Fruit fly (Drosophila melanogaster) whole organism, adult: ENCODE results near the gene CG10469.

Source experiments
- CG11617 ChIP-seq: fragments of 200-800 bp; sonication (Bioruptor generic); optimal IDR thresholded peaks from 2 replicates; lab custom pipeline; 2017; ENCODE audit warnings: mild to moderate bottlenecking, missing biosample characterization, missing genetic modification reagents, missing genetic modification characterization
- CG12768 ChIP-seq: fragments of 200-800 bp; sonication (Bioruptor generic); optimal IDR thresholded peaks from 2 replicates; lab custom pipeline; 2017; ENCODE audit warnings: missing biosample characterization, missing genetic modification characterization, mild to moderate bottlenecking, moderate library complexity, missing genetic modification reagents
- CG14711 ChIP-seq: fragments of 200-800 bp; sonication (Bioruptor generic); optimal IDR thresholded peaks from 2 replicates; lab custom pipeline; 2018; ENCODE audit warnings: missing biosample characterization, mild to moderate bottlenecking, missing genetic modification characterization, moderate library complexity
- CG1620 ChIP-seq: fragments of 200-800 bp; sonication (Bioruptor generic); optimal IDR thresholded peaks from 2 replicates; lab custom pipeline; 2016; ENCODE audit warnings: missing biosample characterization, missing genetic modification characterization
- CG33017 ChIP-seq: fragments of 200-800 bp; sonication (Bioruptor generic); optimal IDR thresholded peaks from 2 replicates; lab custom pipeline; 2018; ENCODE audit warnings: missing biosample characterization, mild to moderate bottlenecking, missing genetic modification characterization, moderate library complexity
- CG5204 ChIP-seq: fragments of 200-800 bp; sonication (Bioruptor generic); optimal IDR thresholded peaks from 2 replicates; lab custom pipeline; 2016; ENCODE audit warnings: missing biosample characterization, missing genetic modification characterization
- CG7045 ChIP-seq: fragments of 200-800 bp; sonication (Bioruptor generic); optimal IDR thresholded peaks from 2 replicates; lab custom pipeline; 2017; ENCODE audit warnings: missing biosample characterization, mild to moderate bottlenecking, missing genetic modification characterization
- CG7101 ChIP-seq: fragments of 200-800 bp; sonication (Bioruptor generic); optimal IDR thresholded peaks from 2 replicates; lab custom pipeline; 2018; ENCODE audit warnings: missing biosample characterization, mild to moderate bottlenecking, missing genetic modification characterization, moderate library complexity
- Clk ChIP-seq: fragments of 200-800 bp; sonication (Bioruptor generic); optimal IDR thresholded peaks from 2 replicates; lab custom pipeline; 2017; ENCODE audit warnings: missing biosample characterization, missing genetic modification characterization
- Crg-1 ChIP-seq: fragments of 200-800 bp; sonication (Bioruptor generic); optimal IDR thresholded peaks from 2 replicates; lab custom pipeline; 2016; ENCODE audit warnings: missing biosample characterization, missing genetic modification characterization
- Hr96 ChIP-seq: fragments of 200-800 bp; sonication (Bioruptor generic); optimal IDR thresholded peaks from 2 replicates; lab custom pipeline; 2016; ENCODE audit warnings: missing biosample characterization, missing genetic modification characterization
- Mnt ChIP-seq: fragments of 200-800 bp; sonication (Bioruptor generic); optimal IDR thresholded peaks from 2 replicates; lab custom pipeline; 2016; ENCODE audit warnings: missing biosample characterization, mild to moderate bottlenecking, missing genetic modification characterization
- bab1 ChIP-seq: fragments of 200-800 bp; sonication (Bioruptor generic); optimal IDR thresholded peaks from 3 replicates; lab custom pipeline; 2019; ENCODE audit warnings: missing biosample characterization, mild to moderate bottlenecking, missing genetic modification characterization, moderate library complexity
- cic ChIP-seq: fragments of 200-800 bp; sonication (Bioruptor generic); optimal IDR thresholded peaks from 2 replicates; lab custom pipeline; 2017; ENCODE audit warnings: missing biosample characterization, mild to moderate bottlenecking, missing genetic modification characterization, moderate library complexity
- cnc ChIP-seq, 2 experiments: fragments of >200 bp; optimal IDR thresholded peaks; 2 replicates each; lab custom pipeline; 2017
- kay ChIP-seq: fragments of 200-800 bp; sonication (Bioruptor generic); peaks from one replicate; lab custom pipeline; 2016; ENCODE audit warnings: missing biosample characterization, missing genetic modification characterization, borderline replicate concordance
- ovo ChIP-seq: fragments of 200-800 bp; sonication (Bioruptor generic); optimal IDR thresholded peaks from 2 replicates; lab custom pipeline; 2016; ENCODE audit warnings: missing biosample characterization, missing genetic modification characterization
- pad ChIP-seq: fragments of 200-800 bp; sonication (Bioruptor generic); optimal IDR thresholded peaks from 3 replicates; lab custom pipeline; 2017; ENCODE audit warnings: missing biosample characterization, missing genetic modification characterization, mild to moderate bottlenecking, moderate library complexity, missing genetic modification reagents
- tj ChIP-seq: fragments of 200-800 bp; sonication (Bioruptor generic); optimal IDR thresholded peaks from 3 replicates; lab custom pipeline; 2017; ENCODE audit warnings: missing biosample characterization, mild to moderate bottlenecking, missing genetic modification characterization, moderate library complexity
- toe ChIP-seq: fragments of 200-800 bp; sonication (Bioruptor generic); optimal IDR thresholded peaks from 2 replicates; lab custom pipeline; 2016; ENCODE audit warnings: missing biosample characterization, missing genetic modification characterization

The CG10469 gene

DNA sequence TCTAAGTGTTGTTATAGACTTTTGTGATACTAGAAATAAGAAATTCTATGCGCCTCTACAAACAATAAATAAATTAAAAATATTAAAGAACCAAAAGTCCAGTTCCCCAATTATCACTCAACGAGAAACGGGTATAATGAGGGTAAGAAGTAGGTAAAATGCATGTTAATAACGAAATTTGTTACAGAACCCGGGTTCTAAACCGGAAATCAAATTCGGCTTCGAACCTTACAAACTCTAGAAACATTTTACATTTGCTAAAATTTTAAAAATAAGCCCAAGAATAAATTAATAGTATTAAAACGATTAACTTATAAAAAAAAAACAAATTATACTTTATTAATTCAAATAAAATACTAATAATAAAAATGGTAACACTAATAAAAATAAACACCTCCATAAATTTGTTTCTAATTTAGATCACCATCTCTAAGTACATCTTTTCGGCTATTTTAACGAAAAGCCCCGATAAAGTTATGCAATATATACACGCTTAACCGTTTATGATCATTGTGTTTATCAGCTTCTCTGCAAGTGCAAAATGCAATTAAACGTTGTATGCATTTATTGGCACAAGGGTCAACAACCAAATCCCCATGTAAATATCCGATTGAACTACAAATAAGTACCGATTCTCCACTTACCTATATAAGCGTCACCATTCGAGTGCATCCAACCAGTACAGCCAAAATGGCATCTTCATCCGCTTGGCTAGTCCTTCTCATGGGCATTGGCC is 21.5 kb downstream of the CG10469 start, which contains the start of gene CG6602:
Gene CG6602, plus strand, starts transcription at position 686 of the 736 bp plus-strand sequence.
- TF ChIP-seq CG33017: no peak
- peak; percentile 20 for TF ChIP-seq Mnt (GFP tag; lab: Kevin White, UChicago)
- TF ChIP-seq Hr96 (GFP tag; lab: Kevin White, UChicago): peak; percentile 33
- TF ChIP-seq CG12768 (GFP tag; lab: Kevin White, UChicago): no peak
- peak; percentile 26 for TF ChIP-seq CG14711 (tag; lab: Kevin White, UChicago)
- no peak for TF ChIP-seq cic (GFP tag; lab: Kevin White, UChicago)
- TF ChIP-seq Clk (GFP tag; lab: Kevin White, UChicago): no peak
- TF ChIP-seq pad (GFP tag; lab: Kevin White, UChicago): peak; percentile 30
- TF ChIP-seq CG7101 (tag; lab: Kevin White, UChicago): peak; percentile 34
- peak; percentile 17 for TF ChIP-seq kay
- TF ChIP-seq cnc (optimal IDR thresholded peaks at IDR 0.05; lab: Kevin White, UChicago): no peak
- TF ChIP-seq CG5204 (GFP tag; lab: Kevin White, UChicago): no peak
- peak; percentile 2 for TF ChIP-seq CG11617 (GFP tag; lab: Kevin White, UChicago)
- no peak for TF ChIP-seq ovo (GFP tag; lab: Kevin White, UChicago)
- TF ChIP-seq Crg-1 (GFP tag; lab: Kevin White, UChicago): no peak
- peak; percentile 67 for TF ChIP-seq CG7045 (GFP tag; lab: Kevin White, UChicago)
- peak; percentile 37 for TF ChIP-seq CG1620 (GFP tag; lab: Kevin White, UChicago)
- no peak for TF ChIP-seq toe
- peak; percentile 43 for TF ChIP-seq bab1
- no peak for TF ChIP-seq tj (GFP tag; lab: Kevin White, UChicago)

dm6 chr3L:6070119-6070518 is 23.0 kb downstream of the CG10469 start:
- TF ChIP-seq toe (no peak), CG11617 (GFP tag; lab: Kevin White, UChicago) (no peak), CG7101 (tag; lab: Kevin White, UChicago) (no peak), CG33017 (no peak), kay (no peak), Hr96 (GFP tag; lab: Kevin White, UChicago) (no peak), tj (GFP tag; lab: Kevin White, UChicago) (no peak), bab1 (no peak), CG7045 (GFP tag; lab: Kevin White, UChicago) (no peak), ovo (GFP tag; lab: Kevin White, UChicago) (no peak), CG5204 (GFP tag; lab: Kevin White, UChicago) (no peak)

DNA sequence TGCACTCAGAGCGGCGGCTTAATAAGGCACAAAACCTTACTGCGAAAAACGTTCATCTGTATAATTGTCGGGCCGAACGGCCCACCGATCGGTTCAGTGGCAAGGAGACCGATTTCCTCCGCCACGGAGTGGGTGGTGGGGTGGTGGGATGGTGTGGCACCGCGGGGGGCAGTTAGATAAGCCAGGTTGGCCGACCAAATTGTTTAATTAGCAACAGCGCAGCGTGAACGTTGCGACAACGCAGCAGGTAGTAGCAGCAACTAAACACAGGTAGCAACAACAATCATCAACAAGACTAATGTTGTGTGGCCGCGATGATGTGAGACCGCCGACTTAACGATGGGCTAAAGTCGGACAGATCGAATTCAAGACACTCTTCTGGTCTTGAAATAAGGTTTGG is 24.9 kb downstream of the CG10469 start:
- TF ChIP-seq Crg-1 (GFP tag; lab: Kevin White, UChicago) (no peak), ovo (GFP tag; lab: Kevin White, UChicago) (no peak), CG12768 (GFP tag; lab: Kevin White, UChicago) (no peak), Clk (GFP tag; lab: Kevin White, UChicago) (no peak), CG5204 (GFP tag; lab: Kevin White, UChicago) (no peak), CG11617 (GFP tag; lab: Kevin White, UChicago) (no peak), CG33017 (no peak), kay (no peak), CG7101 (tag; lab: Kevin White, UChicago) (no peak), tj (GFP tag; lab: Kevin White, UChicago) (no peak)

- TF ChIP-seq ovo (GFP tag; lab: Kevin White, UChicago) (no peak), Mnt (GFP tag; lab: Kevin White, UChicago) (no peak), Hr96 (GFP tag; lab: Kevin White, UChicago) (no peak), cic (GFP tag; lab: Kevin White, UChicago) (no peak), tj (GFP tag; lab: Kevin White, UChicago) (no peak), Clk (GFP tag; lab: Kevin White, UChicago) (no peak)
Observed at dm6 chr3L:6065881-6066389, 27.2 kb downstream of the CG10469 start, which contains the start of gene CG42269. TSS of gene CG42269 (plus strand) at chr3L:6066296.

dm6 chr3L:6062860-6063607 is 30.1 kb downstream of the CG10469 start, which contains the start of gene CG10472:
TSS of gene CG10472 (minus strand) at chr3L:6062910.
- TF ChIP-seq Mnt (GFP tag; lab: Kevin White, UChicago): no peak
- TF ChIP-seq CG12768 (GFP tag; lab: Kevin White, UChicago): peak; percentile 13
- TF ChIP-seq kay: peak; percentile 76
- peak; percentile 82 for TF ChIP-seq cic (GFP tag; lab: Kevin White, UChicago)
- no peak for TF ChIP-seq CG5204 (GFP tag; lab: Kevin White, UChicago)
